Fruit fly (Drosophila melanogaster): ENCODE measurements around the gene CG43673.

CG43673 gene

dm6 chrX:15785429-15786239 is 6.7 kb downstream of the CG43673 start, which contains the start of the genes Paf-AHalpha and mRpS30:
Gene Paf-AHalpha (minus strand): TSS chrX:15785583.
Gene mRpS30 (plus strand): TSS chrX:15786047.
- peak; percentile 94 for TF ChIP-seq CG3995 (GFP tag; optimal IDR thresholded peaks at IDR 0.05)
- TF ChIP-seq YL-1 (GFP tag; optimal IDR thresholded peaks at IDR 0.05), result peak; percentile 52
- TF ChIP-seq sob (GFP tag; IDR thresholded peaks at IDR 0.05), result no peak
- TF ChIP-seq mam (GFP tag; optimal IDR thresholded peaks at IDR 0.05), result peak; percentile 37
- no peak for TF ChIP-seq CG10565 (GFP tag; optimal IDR thresholded peaks at IDR 0.05)
- no peak for TF ChIP-seq CG16863 (GFP tag; optimal IDR thresholded peaks at IDR 0.05)
- TF ChIP-seq CG16815 (GFP tag; optimal IDR thresholded peaks at IDR 0.05), result no peak
- no peak for TF ChIP-seq pb (GFP tag; optimal IDR thresholded peaks at IDR 0.05)
- TF ChIP-seq CG7271 (tag; optimal IDR thresholded peaks at IDR 0.05), result no peak
- TF ChIP-seq trh (GFP tag; optimal IDR thresholded peaks at IDR 0.05), result no peak
- TF ChIP-seq nmo (GFP tag; optimal IDR thresholded peaks at IDR 0.05), result peak; percentile 12
- TF ChIP-seq CG1529 (GFP tag; optimal IDR thresholded peaks at IDR 0.05), result no peak
- peak; percentile 84 for TF ChIP-seq CG30020 (tag; optimal IDR thresholded peaks at IDR 0.05)
- TF ChIP-seq sima (GFP tag; optimal IDR thresholded peaks at IDR 0.05), result no peak
- TF ChIP-seq insv (GFP tag; optimal IDR thresholded peaks at IDR 0.05), result no peak
- peak; percentile 44 for TF ChIP-seq CG15514 (GFP tag; optimal IDR thresholded peaks at IDR 0.05)
- peak; percentile 23 for TF ChIP-seq CG12659 (GFP tag; optimal IDR thresholded peaks at IDR 0.05)
- no peak for TF ChIP-seq CG4730 (GFP tag; IDR thresholded peaks at IDR 0.05)
- TF ChIP-seq CG10543 (GFP tag; optimal IDR thresholded peaks at IDR 0.05), result no peak
- TF ChIP-seq Dip2 (GFP tag; IDR thresholded peaks at IDR 0.05), result no peak
- TF ChIP-seq Vsx1 (GFP tag; optimal IDR thresholded peaks at IDR 0.05), result no peak
- TF ChIP-seq chinmo (GFP tag; IDR thresholded peaks at IDR 0.05; ENCODE audit: partially characterized antibody), result no peak
- TF ChIP-seq HmgZ (tag; optimal IDR thresholded peaks at IDR 0.05), result peak; percentile 13
- peak; percentile 31; the same call in 1 of the 2 replicates for TF ChIP-seq CG9932 (GFP tag; IDR thresholded peaks at IDR 0.05)
- TF ChIP-seq CG11723 (GFP tag; optimal IDR thresholded peaks at IDR 0.05), result no peak
- peak; percentile 19 for TF ChIP-seq CG10267 (tag; optimal IDR thresholded peaks at IDR 0.05)
- TF ChIP-seq CG32772 (GFP tag; IDR thresholded peaks at IDR 0.05), result no peak
- no peak for TF ChIP-seq chif (GFP tag; optimal IDR thresholded peaks at IDR 0.05)
- TF ChIP-seq CG43689 (GFP tag; IDR thresholded peaks at IDR 0.05), result no peak
- TF ChIP-seq CG4424 (GFP tag; optimal IDR thresholded peaks at IDR 0.05), result no peak
- TF ChIP-seq Pdp1 (GFP tag; optimal IDR thresholded peaks at IDR 0.05), result peak in 1 of 2 experiments; percentile 95
- peak; percentile 29; the same call in 1 of the 2 replicates for TF ChIP-seq Bgb (GFP tag; IDR thresholded peaks at IDR 0.05; ENCODE audit: partially characterized antibody)
- TF ChIP-seq CG42726 (GFP tag; IDR thresholded peaks at IDR 0.05; ENCODE audit: partially characterized antibody), result no peak
- TF ChIP-seq Ets65A (GFP tag), result no peak
- no peak for TF ChIP-seq kah (GFP tag; optimal IDR thresholded peaks at IDR 0.05)
- TF ChIP-seq CG5245 (GFP tag; optimal IDR thresholded peaks at IDR 0.05), result no peak
- TF ChIP-seq cg (GFP tag; optimal IDR thresholded peaks at IDR 0.05), result no peak
- no peak for TF ChIP-seq CG1602 (GFP tag; optimal IDR thresholded peaks at IDR 0.05)
- TF ChIP-seq tna (GFP tag; IDR thresholded peaks at IDR 0.05; ENCODE audit: partially characterized antibody), result no peak
- no peak for TF ChIP-seq CG12104 (GFP tag; optimal IDR thresholded peaks at IDR 0.05)
- peak; percentile 61 for TF ChIP-seq CG4617 (GFP tag; optimal IDR thresholded peaks at IDR 0.05; ENCODE audit: borderline replicate concordance)
- TF ChIP-seq CG14860 (GFP tag; IDR thresholded peaks at IDR 0.05; ENCODE audit: partially characterized antibody), result no peak
- no peak for TF ChIP-seq CG9876 (GFP tag; optimal IDR thresholded peaks at IDR 0.05)
- TF ChIP-seq HLH3B (GFP tag; IDR thresholded peaks at IDR 0.05), result no peak
- TF ChIP-seq Nf-YB (GFP tag; optimal IDR thresholded peaks at IDR 0.05), result no peak
- TF ChIP-seq Atf3 (GFP tag; optimal IDR thresholded peaks at IDR 0.05), result no peak
- no peak for TF ChIP-seq CG4404 (GFP tag; IDR thresholded peaks at IDR 0.05)
- TF ChIP-seq repo (GFP tag; optimal IDR thresholded peaks at IDR 0.05), result no peak
- 0 out of 3 replicates have a peak, but pooled peaks have one; percentile 28 for TF ChIP-seq zfh1 (GFP tag; IDR thresholded peaks at IDR 0.05)
